Worm (Caenorhabditis elegans) whole organism, L3 larva: ENCODE results near the gene F27E5.8.

Source experiments
- ZK546.5 ChIP-seq: sonication (generic microtip); optimal IDR thresholded peaks from 2 replicates; lab custom pipeline; 2017; ENCODE audit warnings: missing biosample characterization, missing genetic modification characterization
- ama-1 ChIP-seq: fragments of 150-350 bp; optimal IDR thresholded peaks from 2 replicates; lab custom pipeline; 2018
- ceh-9 ChIP-seq: sonication (generic microtip); optimal IDR thresholded peaks from 2 replicates; lab custom pipeline; 2018; ENCODE audit warnings: missing biosample characterization, missing genetic modification characterization
- nfya-1 ChIP-seq: sonication (generic microtip); optimal IDR thresholded peaks from 2 replicates; lab custom pipeline; 2017; ENCODE audit warnings: missing genetic modification characterization, mild to moderate bottlenecking, missing compliant biosample characterization, antibody characterized with exemption, moderate library complexity; ENCODE audit not compliant: insufficient read depth
- snpc-4 ChIP-seq: fragments of 150-350 bp; optimal IDR thresholded peaks from 2 replicates; lab custom pipeline; 2014; ENCODE audit warnings: missing biosample characterization, missing genetic modification characterization

- no peak for TF ChIP-seq snpc-4 (tag; lab: Kevin White, UChicago)
- peak; percentile 47 for TF ChIP-seq nfya-1
- TF ChIP-seq ama-1 = no peak
- TF ChIP-seq ZK546.5 (tag; lab: Kevin White, UChicago) = no peak
- no peak for TF ChIP-seq ceh-9 (tag; lab: Kevin White, UChicago)
These were observed 45.2 kb upstream of the F27E5.8 start, which contains the start of gene wbp-11 for ce11 chrII:10172436-10172973.
